Worm (Caenorhabditis elegans) whole organism, midembryonic: Measurements from ENCODE around the gene F45E1.1.

Source experiments
- T22C8.4 ChIP-seq: fragments of 200-800 bp; sonication (Bioruptor generic); IDR thresholded peaks from 2 replicates; pipeline ENCODE4 v1.3.6; 2022; ENCODE audit warnings: missing genetic modification characterization, missing compliant biosample characterization
- cog-1 ChIP-seq: sonication (generic microtip); optimal IDR thresholded peaks from 2 replicates; lab custom pipeline; 2016; ENCODE audit warnings: missing genetic modification characterization, missing compliant biosample characterization
- flt-1 ChIP-seq: fragments of 200-800 bp; sonication (Bioruptor generic); IDR thresholded peaks from 2 replicates; pipeline ENCODE4 v1.3.6; 2022; ENCODE audit warnings: missing genetic modification characterization, missing compliant biosample characterization
- klf-2 ChIP-seq: fragments of 200-800 bp; sonication (Bioruptor generic); conservative IDR thresholded peaks from 2 replicates; pipeline ENCODE4 v1.3.6; 2022; ENCODE audit warnings: missing genetic modification reagents, missing genetic modification characterization, missing compliant biosample characterization
- med-1 ChIP-seq: sonication (generic microtip); optimal IDR thresholded peaks from 2 replicates; lab custom pipeline; 2017; ENCODE audit warnings: missing genetic modification characterization, mild to moderate bottlenecking, missing compliant biosample characterization, antibody characterized with exemption, missing genetic modification reagents; ENCODE audit not compliant: insufficient read depth
- ref-1 ChIP-seq: fragments of 200-800 bp; sonication (Bioruptor generic); conservative IDR thresholded peaks from 2 replicates; pipeline ENCODE4 v1.3.6; 2022; ENCODE audit warnings: missing genetic modification reagents, missing genetic modification characterization, missing compliant biosample characterization
- tab-1 ChIP-seq: fragments of 200-800 bp; sonication (Bioruptor generic); IDR thresholded peaks from 2 replicates; pipeline ENCODE4 v1.3.6; 2022; ENCODE audit warnings: missing genetic modification characterization, missing compliant biosample characterization
- ztf-23 ChIP-seq: fragments of 200-800 bp; sonication (Bioruptor generic); IDR thresholded peaks from 2 replicates; pipeline ENCODE4 v1.3.6; 2022; ENCODE audit warnings: missing genetic modification reagents, missing genetic modification characterization, missing compliant biosample characterization
- ztf-29 ChIP-seq: fragments of 200-800 bp; sonication (Bioruptor generic); IDR thresholded peaks from 2 replicates; pipeline ENCODE4 v1.3.6; 2022; ENCODE audit warnings: missing genetic modification reagents, missing genetic modification characterization, missing compliant biosample characterization

The F45E1.1 gene

DNA sequence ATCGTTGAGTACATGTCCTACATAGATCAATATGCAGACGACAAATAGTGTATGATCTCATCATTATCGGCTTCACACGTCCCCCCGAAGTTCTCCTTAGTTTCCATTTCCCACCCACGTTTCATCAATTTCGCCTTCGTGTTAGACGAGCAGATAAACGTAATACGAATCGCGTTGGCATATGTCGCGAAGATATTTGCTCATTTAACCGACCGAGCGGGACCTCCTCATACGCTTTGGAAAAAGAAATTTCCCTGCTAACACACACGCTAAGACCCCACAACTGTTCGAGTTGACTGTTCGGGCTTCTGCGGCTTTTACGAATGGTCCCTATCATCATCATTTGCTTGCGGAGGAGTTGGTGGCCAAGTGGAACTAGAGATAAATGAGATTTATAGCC, 51.0 kb downstream of the F45E1.1 start:
- no peak for TF ChIP-seq med-1 (GFP tag; lab: Kevin White, UChicago)
- no peak for TF ChIP-seq T22C8.4 (GFP tag; lab: Robert Waterston, UW)
- no peak for TF ChIP-seq flt-1
- TF ChIP-seq ztf-29 (GFP tag; lab: Robert Waterston, UW), result no peak
- TF ChIP-seq klf-2 (GFP tag; lab: Robert Waterston, UW), result no peak
- TF ChIP-seq cog-1 (tag; lab: Kevin White, UChicago), result no peak
- TF ChIP-seq tab-1, result no peak
- no peak for TF ChIP-seq ref-1
- no peak for TF ChIP-seq ztf-23 (GFP tag; lab: Robert Waterston, UW)

DNA sequence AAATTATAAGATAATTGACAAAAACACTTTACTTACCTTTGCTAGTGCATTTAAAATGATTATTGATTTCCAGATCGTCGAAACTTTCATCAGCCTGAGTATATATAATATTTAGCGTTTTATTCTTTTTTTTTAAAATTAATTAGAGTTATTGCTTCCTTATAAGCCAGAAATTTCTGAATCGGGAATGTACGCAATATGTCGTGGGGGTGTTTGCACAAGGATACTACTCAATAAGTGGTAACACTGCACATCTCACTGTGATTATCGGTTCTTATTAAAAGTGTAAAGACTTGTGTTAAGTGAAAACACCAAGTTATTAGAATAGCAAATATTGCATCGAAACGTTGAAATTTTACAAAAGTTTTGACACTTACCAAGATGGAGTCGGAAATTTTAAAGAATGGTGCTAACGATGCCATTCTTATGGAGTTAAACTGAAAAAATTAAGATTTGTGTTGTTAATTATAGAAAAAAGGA, 54.3 kb downstream of the F45E1.1 start, which contains the start of gene dim-1:
dim-1 (minus strand) TSS at position 430 of the 480 bp plus-strand sequence.
- TF ChIP-seq cog-1 (tag; lab: Kevin White, UChicago) (no peak), ztf-29 (GFP tag; lab: Robert Waterston, UW) (no peak), T22C8.4 (GFP tag; lab: Robert Waterston, UW) (no peak), tab-1 (no peak), ztf-23 (GFP tag; lab: Robert Waterston, UW) (no peak), klf-2 (GFP tag; lab: Robert Waterston, UW) (no peak), flt-1 (no peak), ref-1 (no peak), med-1 (GFP tag; lab: Kevin White, UChicago) (no peak)
